Worm (Caenorhabditis elegans) whole organism, L4 larva: ENCODE results near the gene tin-9.1.
A peak's percentile ranks its signal among the peaks of the same experiment; 100 is the strongest.

ENCODE experiments used
- F10B5.3 ChIP-seq: sonication (generic microtip); optimal IDR thresholded peaks from 2 replicates; lab custom pipeline; 2016; ENCODE audit warnings: mild to moderate bottlenecking, missing genetic modification characterization, missing compliant biosample characterization
- R02D3.7 ChIP-seq: fragments of 150-350 bp; sonication (generic microtip); optimal IDR thresholded peaks from 3 replicates; lab custom pipeline; 2014; ENCODE audit warnings: missing biosample characterization, missing genetic modification characterization
- T26A8.4 ChIP-seq: fragments of 200-800 bp; sonication (Bioruptor generic); IDR thresholded peaks from 2 replicates; pipeline ENCODE4 v1.3.6; 2022; ENCODE audit warnings: missing genetic modification characterization, missing compliant biosample characterization
- Y75B8A.6 ChIP-seq: fragments of 200-800 bp; sonication (Bioruptor generic); IDR thresholded peaks from 2 replicates; pipeline ENCODE4 v1.3.6; 2022; ENCODE audit warnings: missing genetic modification reagents, missing genetic modification characterization, missing compliant biosample characterization
- ceh-28 ChIP-seq: fragments of 150-350 bp; optimal IDR thresholded peaks from 2 replicates; lab custom pipeline; 2014; ENCODE audit warnings: missing biosample characterization, missing genetic modification reagents, missing genetic modification characterization
- ceh-82 ChIP-seq: sonication (generic microtip); optimal IDR thresholded peaks from 2 replicates; lab custom pipeline; 2017; ENCODE audit warnings: missing biosample characterization, missing genetic modification characterization
- ces-1 ChIP-seq: fragments of 150-350 bp; sonication (generic microtip); optimal IDR thresholded peaks from 4 replicates; lab custom pipeline; 2014; ENCODE audit warnings: missing biosample characterization, missing genetic modification reagents, missing genetic modification characterization
- cey-2 ChIP-seq: sonication (generic microtip); optimal IDR thresholded peaks from 3 replicates; lab custom pipeline; 2017; ENCODE audit warnings: missing genetic modification characterization, mild to moderate bottlenecking, missing compliant biosample characterization, antibody characterized with exemption, borderline replicate concordance; ENCODE audit not compliant: insufficient read depth
- daf-16 ChIP-seq, 3 experiments: sonication (generic microtip); optimal IDR thresholded peaks; 2 replicates each; lab custom pipeline; 2016 to 2017; ENCODE audit warnings: missing genetic modification characterization in 3 of 3, missing genetic modification reagents in 3 of 3, mild to moderate bottlenecking in 2 of 3, missing compliant biosample characterization in 2 of 3, missing biosample characterization in 1 of 3, moderate library complexity in 1 of 3
- daf-19 ChIP-seq: fragments of 200-800 bp; sonication (Bioruptor generic); conservative IDR thresholded peaks from 2 replicates; pipeline ENCODE4 v1.3.6; 2022; ENCODE audit warnings: missing genetic modification characterization, missing compliant biosample characterization
- dmd-6 ChIP-seq: fragments of 200-800 bp; sonication (Bioruptor generic); IDR thresholded peaks from 2 replicates; pipeline ENCODE4 v1.3.6; 2022; ENCODE audit warnings: missing genetic modification reagents, missing genetic modification characterization, missing compliant biosample characterization
- dmd-8 ChIP-seq: fragments of 200-800 bp; sonication (Bioruptor generic); IDR thresholded peaks from 2 replicates; pipeline ENCODE4 v1.3.6; 2022; ENCODE audit warnings: missing genetic modification characterization, missing compliant biosample characterization
- dpl-1 ChIP-seq: fragments of 150-350 bp; optimal IDR thresholded peaks from 2 replicates; lab custom pipeline; 2014; ENCODE audit warnings: missing biosample characterization, missing genetic modification reagents, missing genetic modification characterization
- dve-1 ChIP-seq: sonication (generic microtip); optimal IDR thresholded peaks from 2 replicates; lab custom pipeline; 2017; ENCODE audit warnings: antibody characterized with exemption, mild to moderate bottlenecking, missing genetic modification characterization, missing compliant biosample characterization; ENCODE audit not compliant: insufficient read depth
- fkh-10 ChIP-seq: fragments of 150-350 bp; optimal IDR thresholded peaks from 2 replicates; lab custom pipeline; 2014; ENCODE audit warnings: missing biosample characterization, missing genetic modification reagents, missing genetic modification characterization
- hlh-11 ChIP-seq: fragments of 200-800 bp; sonication (Bioruptor generic); optimal IDR thresholded peaks from 2 replicates; lab custom pipeline; 2018; ENCODE audit warnings: mild to moderate bottlenecking, missing genetic modification characterization, missing compliant biosample characterization
- hlh-30 ChIP-seq: sonication (generic microtip); optimal IDR thresholded peaks from 2 replicates; lab custom pipeline; 2017; ENCODE audit warnings: antibody characterized with exemption, mild to moderate bottlenecking, missing genetic modification characterization, missing compliant biosample characterization; ENCODE audit not compliant: insufficient read depth
- hmg-1.1 ChIP-seq: fragments of 200-800 bp; sonication (Bioruptor generic); IDR thresholded peaks from 2 replicates; pipeline ENCODE4 v1.3.6; 2022; ENCODE audit warnings: missing genetic modification reagents, missing genetic modification characterization, missing compliant biosample characterization
- lim-7 ChIP-seq: fragments of 200-800 bp; sonication (Bioruptor generic); IDR thresholded peaks from 2 replicates; pipeline ENCODE4 v1.3.6; 2022; ENCODE audit warnings: missing genetic modification characterization, missing compliant biosample characterization
- lin-15B ChIP-seq: fragments of 150-350 bp; sonication (generic microtip); optimal IDR thresholded peaks from 3 replicates; lab custom pipeline; 2014; ENCODE audit warnings: missing biosample characterization, missing genetic modification characterization
- lin-39 ChIP-seq: fragments of 150-350 bp; optimal IDR thresholded peaks from 2 replicates; lab custom pipeline; 2014; ENCODE audit warnings: missing biosample characterization, missing genetic modification reagents, missing genetic modification characterization
- lsy-2 ChIP-seq, 2 experiments: fragments of 150-350 bp in 1 of 2; sonication (generic microtip) in 1 of 2; optimal IDR thresholded peaks; 2 replicates each; lab custom pipeline; 2014 to 2017; ENCODE audit warnings: missing biosample characterization in 2 of 2, missing genetic modification characterization in 2 of 2
- madf-9 ChIP-seq: fragments of 200-800 bp; sonication (Bioruptor generic); conservative IDR thresholded peaks from 2 replicates; pipeline ENCODE4 v1.3.6; 2022; ENCODE audit warnings: missing genetic modification reagents, missing genetic modification characterization, missing compliant biosample characterization
- mdl-1 ChIP-seq, 2 experiments: fragments of 150-350 bp in 1 of 2; sonication (generic microtip) in 1 of 2; optimal IDR thresholded peaks; 2 replicates each; lab custom pipeline; 2014 to 2017; ENCODE audit warnings: missing biosample characterization in 2 of 2, missing genetic modification characterization in 2 of 2
- mdt-29 ChIP-seq: fragments of 200-800 bp; sonication (Bioruptor generic); IDR thresholded peaks from 2 replicates; pipeline ENCODE4 v1.3.6; 2022; ENCODE audit warnings: missing genetic modification reagents, missing genetic modification characterization, missing compliant biosample characterization
- mep-1 ChIP-seq: fragments of 150-350 bp; sonication (generic microtip); optimal IDR thresholded peaks from 3 replicates; lab custom pipeline; 2014; ENCODE audit warnings: missing biosample characterization, missing genetic modification characterization
- mxl-3 ChIP-seq: fragments of 200-800 bp; sonication (Bioruptor generic); optimal IDR thresholded peaks from 2 replicates; lab custom pipeline; 2018; ENCODE audit warnings: mild to moderate bottlenecking, missing genetic modification characterization, missing compliant biosample characterization
- nhr-102 ChIP-seq: sonication (generic microtip); optimal IDR thresholded peaks from 2 replicates; lab custom pipeline; 2016; ENCODE audit warnings: mild to moderate bottlenecking, missing genetic modification characterization, moderate library complexity, missing compliant biosample characterization
- nhr-28 ChIP-seq: fragments of 150-350 bp; optimal IDR thresholded peaks from 2 replicates; lab custom pipeline; 2014; ENCODE audit warnings: missing biosample characterization, missing genetic modification characterization
- nhr-41 ChIP-seq: fragments of 200-800 bp; sonication (Bioruptor generic); IDR thresholded peaks from 2 replicates; pipeline ENCODE4 v1.3.6; 2022; ENCODE audit warnings: missing genetic modification reagents, missing genetic modification characterization, missing compliant biosample characterization
- nhr-48 ChIP-seq: sonication (generic microtip); optimal IDR thresholded peaks from 2 replicates; lab custom pipeline; 2016; ENCODE audit warnings: mild to moderate bottlenecking, missing genetic modification characterization, missing compliant biosample characterization
- nhr-77 ChIP-seq: fragments of 150-350 bp; optimal IDR thresholded peaks from 2 replicates; lab custom pipeline; 2014; ENCODE audit warnings: missing biosample characterization, missing genetic modification characterization
- php-3 ChIP-seq: fragments of 200-800 bp; sonication (Bioruptor generic); IDR thresholded peaks from 2 replicates; pipeline ENCODE4 v1.3.6; 2022; ENCODE audit warnings: missing genetic modification reagents, missing genetic modification characterization, missing compliant biosample characterization
- pqm-1 ChIP-seq: sonication (generic microtip); optimal IDR thresholded peaks from 2 replicates; lab custom pipeline; 2017; ENCODE audit warnings: missing biosample characterization, missing genetic modification characterization
- snpc-1.2 ChIP-seq: fragments of 200-800 bp; sonication (Bioruptor generic); IDR thresholded peaks from 2 replicates; pipeline ENCODE4 v1.3.6; 2022; ENCODE audit warnings: missing genetic modification reagents, missing genetic modification characterization, missing compliant biosample characterization
- spr-3 ChIP-seq: fragments of 200-800 bp; sonication (Bioruptor generic); optimal IDR thresholded peaks from 2 replicates; lab custom pipeline; 2018; ENCODE audit warnings: mild to moderate bottlenecking, missing genetic modification characterization, missing compliant biosample characterization
- unc-39 ChIP-seq: sonication (generic microtip); optimal IDR thresholded peaks from 2 replicates; lab custom pipeline; 2017; ENCODE audit warnings: missing biosample characterization, missing genetic modification characterization
- unc-62 ChIP-seq, 3 experiments: fragments of 150-350 bp in 1 of 3; sonication (generic microtip); optimal IDR thresholded peaks in 2 of 3; peaks in 1 of 3; 1 replicate in 1 of 3; 2 replicates in 2 of 3; lab custom pipeline; 2014 to 2017; ENCODE audit warnings: missing biosample characterization in 3 of 3, missing genetic modification characterization in 3 of 3, missing genetic modification reagents in 3 of 3, missing genotype in 1 of 3
- zag-1 ChIP-seq: fragments of 150-350 bp; optimal IDR thresholded peaks from 2 replicates; lab custom pipeline; 2014; ENCODE audit warnings: missing biosample characterization, missing genetic modification characterization
- zip-11 ChIP-seq: fragments of 200-800 bp; sonication (Bioruptor generic); IDR thresholded peaks from 2 replicates; pipeline ENCODE4 v1.3.6; 2022; ENCODE audit warnings: missing genetic modification characterization, missing compliant biosample characterization
- zip-2 ChIP-seq: fragments of 150-350 bp; optimal IDR thresholded peaks from 2 replicates; lab custom pipeline; 2014; ENCODE audit warnings: missing biosample characterization, missing genetic modification characterization

Gene tin-9.1

DNA sequence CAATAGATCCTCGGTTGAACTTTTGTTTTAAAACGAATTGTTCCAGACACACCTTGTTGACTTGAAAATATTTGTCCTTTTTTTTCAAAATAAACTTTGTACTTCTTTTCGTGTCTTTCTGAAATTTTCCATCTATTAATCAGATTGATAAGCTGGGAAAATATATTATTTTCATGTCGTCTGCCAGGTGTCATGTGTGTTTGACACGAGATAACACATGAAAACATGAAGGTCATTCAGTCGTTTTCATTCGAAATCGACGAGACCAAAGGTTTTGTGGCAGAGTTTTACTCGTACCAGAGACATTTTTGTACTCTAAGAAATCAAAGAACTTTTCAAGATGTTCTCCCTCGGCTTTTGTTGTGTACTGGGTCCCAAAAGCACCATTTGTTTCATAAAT, 23.8 kb downstream of the tin-9.1 start:
- TF ChIP-seq unc-62 (GFP tag; optimal IDR thresholded peaks at IDR 0.05 in 1 of 2; lab: Kevin White, UChicago): peak in 1 of 2 experiments; percentile 18
- no peak for TF ChIP-seq unc-62 (tag; optimal IDR thresholded peaks at IDR 0.05; lab: Kevin White, UChicago)
- no peak for TF ChIP-seq ceh-82 (tag; lab: Kevin White, UChicago)
- no peak for TF ChIP-seq nhr-41 (GFP tag; lab: Robert Waterston, UW)
- TF ChIP-seq lin-39 (tag; lab: Kevin White, UChicago): no peak
- TF ChIP-seq hlh-11 (tag; lab: Kevin White, UChicago): peak; percentile 70
- TF ChIP-seq hlh-30 (tag; lab: Kevin White, UChicago): peak; percentile 92
- TF ChIP-seq mxl-3: peak; percentile 27
- TF ChIP-seq lsy-2 (tag; optimal IDR thresholded peaks at IDR 0.05; lab: Kevin White, UChicago): peak in 1 of 2 experiments; percentile 41
- peak; percentile 81 for TF ChIP-seq nhr-28
- no peak for TF ChIP-seq hmg-1.1 (GFP tag; lab: Robert Waterston, UW)
- peak in 1 of 2 experiments; percentile 5 for TF ChIP-seq daf-16 (GFP tag; optimal IDR thresholded peaks at IDR 0.05; lab: Kevin White, UChicago)
- peak; percentile 98 for TF ChIP-seq daf-16 (tag; optimal IDR thresholded peaks at IDR 0.05; lab: Kevin White, UChicago)
- peak; percentile 63 for TF ChIP-seq php-3 (GFP tag; lab: Robert Waterston, UW)
- peak; percentile 65 for TF ChIP-seq nhr-77 (tag; lab: Kevin White, UChicago)
- peak; percentile 4 for TF ChIP-seq nhr-102
- peak; percentile 79 for TF ChIP-seq dve-1 (tag; lab: Kevin White, UChicago)
- TF ChIP-seq mep-1 (tag; lab: Kevin White, UChicago): peak; percentile 44
- TF ChIP-seq dmd-6 (GFP tag; lab: Robert Waterston, UW): peak; percentile 91
- peak in 1 of 2 experiments; percentile 71 for TF ChIP-seq mdl-1 (tag; optimal IDR thresholded peaks at IDR 0.05; lab: Kevin White, UChicago)
- peak; percentile 50 for TF ChIP-seq nhr-48 (tag; lab: Kevin White, UChicago)

DNA sequence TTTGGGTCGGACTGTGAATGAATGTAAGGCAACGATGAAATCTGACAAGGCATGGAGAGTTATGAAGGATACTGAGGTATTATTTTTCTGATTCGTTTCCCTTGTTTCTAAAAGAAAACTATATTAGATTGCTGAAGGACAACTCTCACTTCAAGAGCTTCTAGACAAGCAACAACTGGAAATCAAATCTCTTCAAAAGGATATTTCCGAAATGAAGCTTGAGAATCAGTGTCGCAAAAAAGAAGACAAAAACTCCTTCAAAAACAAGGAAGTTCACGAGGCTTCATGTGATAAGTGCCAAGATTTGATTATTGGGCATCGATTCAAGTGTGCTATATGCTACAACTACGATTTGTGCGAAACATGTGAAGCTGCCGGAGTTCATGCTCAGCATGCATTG, 25.8 kb downstream of the tin-9.1 start:
- TF ChIP-seq fkh-10 (GFP tag; lab: Kevin White, UChicago) (peak; percentile 67), lim-7 (GFP tag; lab: Robert Waterston, UW) (no peak), ces-1 (GFP tag; lab: Kevin White, UChicago) (peak; percentile 38)
- TF ChIP-seq, all 104 proteins: peak for 2

ce11 chrIV:7017123-7017674, 27.2 kb downstream of the tin-9.1 start, which contains the start of gene gldi-4:
Gene gldi-4 (plus strand): TSS chrIV:7017624.
- TF ChIP-seq unc-39 (tag; lab: Kevin White, UChicago) (no peak), zip-2 (tag; lab: Kevin White, UChicago) (no peak), T26A8.4 (GFP tag; lab: Robert Waterston, UW) (no peak), ceh-28 (tag; lab: Kevin White, UChicago) (no peak), zag-1 (tag; lab: Kevin White, UChicago) (no peak), R02D3.7 (tag; lab: Kevin White, UChicago) (no peak), snpc-1.2 (GFP tag; lab: Robert Waterston, UW) (no peak), lin-15B (tag; lab: Kevin White, UChicago) (no peak), zip-11 (GFP tag; lab: Robert Waterston, UW) (no peak), spr-3 (no peak), pqm-1 (tag; lab: Kevin White, UChicago) (no peak), cey-2 (tag; lab: Kevin White, UChicago) (no peak)

ce11 chrIV:7016502-7016901, 27.9 kb downstream of the tin-9.1 start:
- TF ChIP-seq dmd-8 (no peak), snpc-1.2 (GFP tag; lab: Robert Waterston, UW) (no peak), daf-19 (no peak), hlh-30 (tag; lab: Kevin White, UChicago) (peak; percentile 85), fkh-10 (GFP tag; lab: Kevin White, UChicago) (peak; percentile 31), dpl-1 (GFP tag; lab: Kevin White, UChicago) (peak; percentile 9), dve-1 (tag; lab: Kevin White, UChicago) (peak; percentile 78), hlh-11 (tag; lab: Kevin White, UChicago) (peak; percentile 49), unc-39 (tag; lab: Kevin White, UChicago) (no peak), madf-9 (GFP tag; lab: Robert Waterston, UW) (no peak), F10B5.3 (tag; lab: Kevin White, UChicago) (no peak), zip-11 (GFP tag; lab: Robert Waterston, UW) (no peak), daf-16 (GFP tag; optimal IDR thresholded peaks at IDR 0.05; lab: Kevin White, UChicago) (no peak), daf-16 (tag; optimal IDR thresholded peaks at IDR 0.05; lab: Kevin White, UChicago) (peak; percentile 50), mdl-1 (tag; optimal IDR thresholded peaks at IDR 0.05; lab: Kevin White, UChicago) (peak in 1 of 2 experiments; percentile 60), pqm-1 (tag; lab: Kevin White, UChicago) (no peak), nhr-77 (tag; lab: Kevin White, UChicago) (peak; percentile 4), mep-1 (tag; lab: Kevin White, UChicago) (peak; percentile 71), mxl-3 (no peak), mdt-29 (GFP tag; lab: Robert Waterston, UW) (no peak), Y75B8A.6 (GFP tag; lab: Robert Waterston, UW) (no peak)
